Fruit fly (Drosophila melanogaster): Measurements from ENCODE around the gene CG14419.

The CG14419 gene

dm6 chrX:2860955-2861354, 24.8 kb downstream of the CG14419 start (continued):
- TF ChIP-seq Sox102F (GFP tag; optimal IDR thresholded peaks at IDR 0.05): peak; percentile 19
- TF ChIP-seq lz (GFP tag; optimal IDR thresholded peaks at IDR 0.05): peak; percentile 14
- TF ChIP-seq vri (GFP tag; optimal IDR thresholded peaks at IDR 0.05): no peak
- TF ChIP-seq esn (GFP tag; optimal IDR thresholded peaks at IDR 0.05): peak; percentile 27
- TF ChIP-seq CG6163 (GFP tag; IDR thresholded peaks at IDR 0.05): no peak
- peak; percentile 33 for TF ChIP-seq CG31627 (GFP tag; optimal IDR thresholded peaks at IDR 0.05)
- TF ChIP-seq CG8119 (GFP tag; IDR thresholded peaks at IDR 0.05): 0 out of 3 replicates have a peak, but pooled peaks have one; percentile 27
- TF ChIP-seq CG11294 (GFP tag; IDR thresholded peaks at IDR 0.05): no peak
- no peak for TF ChIP-seq Hr4 (GFP tag; optimal IDR thresholded peaks at IDR 0.05)
- peak in 1 of 2 experiments; percentile 10 for TF ChIP-seq ss (GFP tag; optimal IDR thresholded peaks at IDR 0.05)
- TF ChIP-seq Sox15 (GFP tag; optimal IDR thresholded peaks at IDR 0.05): no peak
- no peak for TF ChIP-seq CG34406 (GFP tag; optimal IDR thresholded peaks at IDR 0.05)
- TF ChIP-seq CG8632 (GFP tag; optimal IDR thresholded peaks at IDR 0.05): no peak
- TF ChIP-seq cyc (GFP tag; optimal IDR thresholded peaks at IDR 0.05): peak; percentile 21
- peak; percentile 17 for TF ChIP-seq fd59A (GFP tag; optimal IDR thresholded peaks at IDR 0.05)
- peak; percentile 39; the same call in 1 of the 3 replicates for TF ChIP-seq eg (GFP tag; IDR thresholded peaks at IDR 0.05)
- TF ChIP-seq fkh (GFP tag; optimal IDR thresholded peaks at IDR 0.05): no peak
- TF ChIP-seq CG32006 (GFP tag; optimal IDR thresholded peaks at IDR 0.05): peak; percentile 51
- TF ChIP-seq Ets21C (GFP tag; optimal IDR thresholded peaks at IDR 0.05): no peak
- no peak for TF ChIP-seq CG6854 (GFP tag; optimal IDR thresholded peaks at IDR 0.05)
- TF ChIP-seq CG6276 (GFP tag; optimal IDR thresholded peaks at IDR 0.05): peak; percentile 14
- TF ChIP-seq Eip78C (GFP tag): peak; percentile 56
- TF ChIP-seq fd85E (GFP tag; optimal IDR thresholded peaks at IDR 0.05): no peak
- peak; percentile 30 for TF ChIP-seq CG10669 (GFP tag; optimal IDR thresholded peaks at IDR 0.05)
- no peak for TF ChIP-seq Lpt (GFP tag; optimal IDR thresholded peaks at IDR 0.05)
- no peak for TF ChIP-seq CG11762 (GFP tag; optimal IDR thresholded peaks at IDR 0.05; ENCODE audit: insufficient read depth)
- peak; percentile 27 for TF ChIP-seq Ets96B (tag; optimal IDR thresholded peaks at IDR 0.05)
- peak; percentile 27 for TF ChIP-seq Hr39 (GFP tag; optimal IDR thresholded peaks at IDR 0.05)
- peak; percentile 4 for TF ChIP-seq CG1621 (tag; optimal IDR thresholded peaks at IDR 0.05)
- TF ChIP-seq CG10631 (GFP tag; optimal IDR thresholded peaks at IDR 0.05): peak; percentile 13
- TF ChIP-seq CG3919 (GFP tag; optimal IDR thresholded peaks at IDR 0.05): peak; percentile 46
